4 fruit fly cellular contexts compared by ENCODE assay signal in genomic region chr3L:510823-511227, dm6.
A peak's percentile ranks its signal among the peaks of the same experiment; 100 is the strongest.
TF ChIP-seq lines count a peak whose summit lies in the region.

No protein-coding gene starts in this region.

- no peak for TF ChIP-seq CTCF in whole organism, embryonic (GFP tag; optimal IDR thresholded peaks at IDR 0.05; lab: Kevin White, UChicago)

TF ChIP-seq in whole organism, embryonic, 481 proteins besides CTCF, POLR2A, EP300 and RAD21 (continues in another document):
- TF ChIP-seq CG1024 (GFP tag; IDR thresholded peaks at IDR 0.05; lab: Robert Waterston, UW) = no peak
- TF ChIP-seq sens-2 (GFP tag; IDR thresholded peaks at IDR 0.05; lab: Robert Waterston, UW) = no peak
- TF ChIP-seq ci (GFP tag; IDR thresholded peaks at IDR 0.05; lab: Robert Waterston, UW) = peak; percentile 67; the same call in 2 of the 3 replicates
- TF ChIP-seq CG9932 (GFP tag; IDR thresholded peaks at IDR 0.05; lab: Robert Waterston, UW) = peak; percentile 33; the same call in 1 of the 2 replicates
- TF ChIP-seq ind (GFP tag; optimal IDR thresholded peaks at IDR 0.05; lab: Kevin White, UChicago) = no peak
- no peak for TF ChIP-seq inv (GFP tag; IDR thresholded peaks at IDR 0.05; lab: Robert Waterston, UW; ENCODE audit: partially characterized antibody)
- TF ChIP-seq sima (GFP tag; optimal IDR thresholded peaks at IDR 0.05; lab: Kevin White, UChicago) = no peak
- TF ChIP-seq btn (GFP tag; optimal IDR thresholded peaks at IDR 0.05; lab: Kevin White, UChicago) = no peak
- peak; percentile 65 for TF ChIP-seq CG10543 (GFP tag; optimal IDR thresholded peaks at IDR 0.05; lab: Kevin White, UChicago)
- no peak for TF ChIP-seq tna (GFP tag; IDR thresholded peaks at IDR 0.05; lab: Robert Waterston, UW; ENCODE audit: partially characterized antibody)
- no peak for TF ChIP-seq CG15696 (tag; optimal IDR thresholded peaks at IDR 0.05; lab: Kevin White, UChicago)
- TF ChIP-seq CG9609 (GFP tag; optimal IDR thresholded peaks at IDR 0.05; lab: Kevin White, UChicago) = no peak
- no peak for TF ChIP-seq CkIIα-i1 (GFP tag; IDR thresholded peaks at IDR 0.05; lab: Robert Waterston, UW)
- no peak for TF ChIP-seq CG8281 (tag; optimal IDR thresholded peaks at IDR 0.05; lab: Kevin White, UChicago)
- TF ChIP-seq ssp (GFP tag; IDR thresholded peaks at IDR 0.05; lab: Robert Waterston, UW) = no peak
- TF ChIP-seq Sox100B (GFP tag; optimal IDR thresholded peaks at IDR 0.05; lab: Kevin White, UChicago) = no peak
- TF ChIP-seq MTF-1 (GFP tag; optimal IDR thresholded peaks at IDR 0.05; lab: Kevin White, UChicago; ENCODE audit: borderline replicate concordance) = no peak
- no peak for TF ChIP-seq Taf1 (GFP tag; IDR thresholded peaks at IDR 0.05; lab: Robert Waterston, UW)
- no peak for TF ChIP-seq Lpt (GFP tag; optimal IDR thresholded peaks at IDR 0.05; lab: Kevin White, UChicago)
- TF ChIP-seq Ets65A (GFP tag; lab: Kevin White, UChicago) = no peak
- no peak for TF ChIP-seq Hr3 (GFP tag; optimal IDR thresholded peaks at IDR 0.05; lab: Kevin White, UChicago)
- TF ChIP-seq MESR4 (GFP tag; optimal IDR thresholded peaks at IDR 0.05; lab: Kevin White, UChicago) = no peak
- TF ChIP-seq CG7556 (GFP tag; optimal IDR thresholded peaks at IDR 0.05; lab: Kevin White, UChicago) = no peak

TF ChIP-seq in whole organism, prepupa, 60 proteins besides CTCF, POLR2A, EP300 and RAD21:
- TF ChIP-seq vri (GFP tag; optimal IDR thresholded peaks at IDR 0.05; lab: Kevin White, UChicago) (peak; percentile 57), CG3032 (tag; optimal IDR thresholded peaks at IDR 0.05; lab: Kevin White, UChicago) (no peak), achi (GFP tag; optimal IDR thresholded peaks at IDR 0.05; lab: Kevin White, UChicago) (no peak), Sox102F (GFP tag; optimal IDR thresholded peaks at IDR 0.05; lab: Kevin White, UChicago) (peak; percentile 21), esn (GFP tag; optimal IDR thresholded peaks at IDR 0.05; lab: Kevin White, UChicago) (no peak), Eip78C (GFP tag; lab: Kevin White, UChicago) (peak; percentile 57), CG3919 (GFP tag; optimal IDR thresholded peaks at IDR 0.05; lab: Kevin White, UChicago) (no peak), fkh (GFP tag; optimal IDR thresholded peaks at IDR 0.05; lab: Kevin White, UChicago) (peak; percentile 65), Blimp-1 (GFP tag; optimal IDR thresholded peaks at IDR 0.05; lab: Kevin White, UChicago) (peak; percentile 82), Sox14 (GFP tag; optimal IDR thresholded peaks at IDR 0.05; lab: Kevin White, UChicago) (no peak), dsx (GFP tag; optimal IDR thresholded peaks at IDR 0.05; lab: Kevin White, UChicago; ENCODE audit: poor library complexity, severe bottlenecking) (peak; percentile 8), svp (GFP tag; lab: Kevin White, UChicago) (peak; percentile 49), CG16779 (tag; optimal IDR thresholded peaks at IDR 0.05; lab: Kevin White, UChicago) (no peak), CG10669 (GFP tag; optimal IDR thresholded peaks at IDR 0.05; lab: Kevin White, UChicago) (no peak), CG6163 (GFP tag; IDR thresholded peaks at IDR 0.05; lab: Robert Waterston, UW) (peak; percentile 48; the same call in 1 of the 3 replicates), CG8319 (GFP tag; optimal IDR thresholded peaks at IDR 0.05; lab: Kevin White, UChicago) (peak; percentile 18)
TF ChIP-seq in whole organism, prepupa: peak in this region for 9.

TF ChIP-seq in whole organism, pupa, 21 proteins besides CTCF, POLR2A, EP300 and RAD21:
- TF ChIP-seq EcR (GFP tag; optimal IDR thresholded peaks at IDR 0.05; lab: Kevin White, UChicago) = peak; percentile 60
- no peak for TF ChIP-seq CG8159 (tag; optimal IDR thresholded peaks at IDR 0.05; lab: Kevin White, UChicago)
- no peak for TF ChIP-seq rn (GFP tag; IDR thresholded peaks at IDR 0.05; lab: Robert Waterston, UW)
- TF ChIP-seq CG14655 (GFP tag; optimal IDR thresholded peaks at IDR 0.05; lab: Kevin White, UChicago) = no peak

TF ChIP-seq in whole organism, wandering third instar larva, 38 proteins besides CTCF, POLR2A, EP300 and RAD21:
- TF ChIP-seq Hr83 (GFP tag; optimal IDR thresholded peaks at IDR 0.05; lab: Kevin White, UChicago; ENCODE audit: poor library complexity, severe bottlenecking) (no peak), Vsx2 (GFP tag; optimal IDR thresholded peaks at IDR 0.05; lab: Kevin White, UChicago; ENCODE audit: partially characterized antibody) (peak; percentile 25), N (GFP tag; optimal IDR thresholded peaks at IDR 0.05; lab: Kevin White, UChicago) (no peak), Dfd (GFP tag; optimal IDR thresholded peaks at IDR 0.05; lab: Kevin White, UChicago) (no peak), fru (GFP tag; optimal IDR thresholded peaks at IDR 0.05; lab: Kevin White, UChicago) (peak; percentile 29), foxo (GFP tag; optimal IDR thresholded peaks at IDR 0.05; lab: Kevin White, UChicago) (no peak), sv (GFP tag; optimal IDR thresholded peaks at IDR 0.05; lab: Kevin White, UChicago) (no peak), CG32264 (GFP tag; optimal IDR thresholded peaks at IDR 0.05; lab: Kevin White, UChicago) (no peak), rgr (GFP tag; optimal IDR thresholded peaks at IDR 0.05; lab: Kevin White, UChicago) (no peak), Myc (optimal IDR thresholded peaks at IDR 0.05; lab: Kevin White, UChicago) (no peak), lola (GFP tag; optimal IDR thresholded peaks at IDR 0.05; lab: Kevin White, UChicago) (no peak), Dif (GFP tag; optimal IDR thresholded peaks at IDR 0.05; lab: Kevin White, UChicago; ENCODE audit: partially characterized antibody) (no peak), GATAd (GFP tag; optimal IDR thresholded peaks at IDR 0.05; lab: Kevin White, UChicago) (no peak), HLH106 (tag; optimal IDR thresholded peaks at IDR 0.05; lab: Kevin White, UChicago) (no peak), OdsH (GFP tag; optimal IDR thresholded peaks at IDR 0.05; lab: Kevin White, UChicago) (no peak), jim (GFP tag; optimal IDR thresholded peaks at IDR 0.05; lab: Kevin White, UChicago) (no peak), dmrt93B (GFP tag; optimal IDR thresholded peaks at IDR 0.05; lab: Kevin White, UChicago) (no peak), usp (GFP tag; optimal IDR thresholded peaks at IDR 0.05; lab: Kevin White, UChicago) (no peak), Hr78 (GFP tag; optimal IDR thresholded peaks at IDR 0.05; lab: Kevin White, UChicago) (no peak), pan (optimal IDR thresholded peaks at IDR 0.05; lab: Kevin White, UChicago) (no peak), Jra (GFP tag; optimal IDR thresholded peaks at IDR 0.05; lab: Kevin White, UChicago) (no peak), dsf (GFP tag; optimal IDR thresholded peaks at IDR 0.05; lab: Kevin White, UChicago; ENCODE audit: borderline replicate concordance) (no peak), Hnf4 (GFP tag; optimal IDR thresholded peaks at IDR 0.05; lab: Kevin White, UChicago) (no peak), Abd-B (GFP tag; optimal IDR thresholded peaks at IDR 0.05; lab: Kevin White, UChicago) (no peak), woc (GFP tag; optimal IDR thresholded peaks at IDR 0.05; lab: Kevin White, UChicago) (no peak), psq (GFP tag; optimal IDR thresholded peaks at IDR 0.05; lab: Kevin White, UChicago) (peak; percentile 97), Rel (GFP tag; optimal IDR thresholded peaks at IDR 0.05; lab: Kevin White, UChicago) (no peak), Rel (tag; optimal IDR thresholded peaks at IDR 0.05; lab: Kevin White, UChicago) (no peak), brk (GFP tag; optimal IDR thresholded peaks at IDR 0.05; lab: Kevin White, UChicago) (no peak), Mio (GFP tag; optimal IDR thresholded peaks at IDR 0.05; lab: Kevin White, UChicago) (no peak), CrebA (GFP tag; optimal IDR thresholded peaks at IDR 0.05; lab: Kevin White, UChicago; ENCODE audit: borderline replicate concordance) (no peak), ey (GFP tag; optimal IDR thresholded peaks at IDR 0.05; lab: Kevin White, UChicago) (no peak), br (GFP tag; optimal IDR thresholded peaks at IDR 0.05; lab: Kevin White, UChicago) (peak; percentile 22), h (GFP tag; optimal IDR thresholded peaks at IDR 0.05; lab: Kevin White, UChicago) (no peak), tai (GFP tag; optimal IDR thresholded peaks at IDR 0.05; lab: Kevin White, UChicago) (no peak), CG9705 (GFP tag; optimal IDR thresholded peaks at IDR 0.05; lab: Kevin White, UChicago) (no peak)

Comparison
In these comparisons a context has a peak if more than half of its experiments do, and no peak if none do; other contexts are left out.
1. Of the 7 proteins assayed by ChIP-seq in both whole organism, embryonic and whole organism, prepupa: peak only in whole organism, embryonic: CG16779; only in whole organism, prepupa: Sox102F; in both: Blimp-1; in neither: 4.